Fruit fly (Drosophila melanogaster): Measurements from ENCODE around the gene ana1.

Gene ana1

dm6 chr3R:24574123-24574522, 43.7 kb downstream of the ana1 start (continued):
- no peak for TF ChIP-seq Hr38 (GFP tag; optimal IDR thresholded peaks at IDR 0.05)
- peak; percentile 4 for TF ChIP-seq Sox102F (GFP tag; optimal IDR thresholded peaks at IDR 0.05)
- peak; percentile 45 for TF ChIP-seq CG34406 (GFP tag; optimal IDR thresholded peaks at IDR 0.05)
- peak; percentile 55 for TF ChIP-seq CG8632 (GFP tag; optimal IDR thresholded peaks at IDR 0.05)
- no peak for TF ChIP-seq CG16779 (tag; optimal IDR thresholded peaks at IDR 0.05)
- TF ChIP-seq fd59A (GFP tag; optimal IDR thresholded peaks at IDR 0.05), result peak; percentile 4
- peak; percentile 33 for TF ChIP-seq CG3919 (GFP tag; optimal IDR thresholded peaks at IDR 0.05)
- TF ChIP-seq Blimp-1 (GFP tag; optimal IDR thresholded peaks at IDR 0.05), result no peak
- TF ChIP-seq eg (GFP tag; IDR thresholded peaks at IDR 0.05), result no peak
- TF ChIP-seq Ets21C (GFP tag; optimal IDR thresholded peaks at IDR 0.05), result no peak
- TF ChIP-seq CG6792 (GFP tag; optimal IDR thresholded peaks at IDR 0.05), result peak; percentile 22
- TF ChIP-seq vri (GFP tag; optimal IDR thresholded peaks at IDR 0.05), result no peak
- TF ChIP-seq fkh (GFP tag; optimal IDR thresholded peaks at IDR 0.05), result no peak
- peak; percentile 76 for TF ChIP-seq svp (GFP tag)
- no peak for TF ChIP-seq CG11294 (GFP tag; IDR thresholded peaks at IDR 0.05)
- peak; percentile 33 for TF ChIP-seq CG6808 (GFP tag; optimal IDR thresholded peaks at IDR 0.05)
- TF ChIP-seq Hr4 (GFP tag; optimal IDR thresholded peaks at IDR 0.05), result no peak
- TF ChIP-seq Eip93F (GFP tag; optimal IDR thresholded peaks at IDR 0.05), result no peak
- peak; percentile 20; the same call in 1 of the 2 replicates for TF ChIP-seq CG15336 (GFP tag; IDR thresholded peaks at IDR 0.05)
- no peak for TF ChIP-seq CG11902 (GFP tag; optimal IDR thresholded peaks at IDR 0.05)
- TF ChIP-seq CG7368 (GFP tag; optimal IDR thresholded peaks at IDR 0.05), result no peak

- no peak for TF ChIP-seq pdm3 (GFP tag; optimal IDR thresholded peaks at IDR 0.05)
- no peak for TF ChIP-seq CG32006 (GFP tag; optimal IDR thresholded peaks at IDR 0.05)
- no peak for TF ChIP-seq CG10631 (GFP tag; optimal IDR thresholded peaks at IDR 0.05)
- no peak for TF ChIP-seq CG6792 (GFP tag; optimal IDR thresholded peaks at IDR 0.05)
- no peak for TF ChIP-seq dac (GFP tag; optimal IDR thresholded peaks at IDR 0.05)
- no peak for TF ChIP-seq CG6854 (GFP tag; optimal IDR thresholded peaks at IDR 0.05)
- TF ChIP-seq Lpt (GFP tag; optimal IDR thresholded peaks at IDR 0.05), result no peak
- no peak for TF ChIP-seq Met (GFP tag; optimal IDR thresholded peaks at IDR 0.05)
- TF ChIP-seq Ets21C (GFP tag; optimal IDR thresholded peaks at IDR 0.05), result no peak
- TF ChIP-seq CG3919 (GFP tag; optimal IDR thresholded peaks at IDR 0.05), result no peak
- TF ChIP-seq CG6163 (GFP tag; IDR thresholded peaks at IDR 0.05), result no peak
- no peak for TF ChIP-seq CG11902 (GFP tag; optimal IDR thresholded peaks at IDR 0.05)
- no peak for TF ChIP-seq svp (GFP tag)
- no peak for TF ChIP-seq ss (GFP tag; optimal IDR thresholded peaks at IDR 0.05)
- no peak for TF ChIP-seq CG1621 (tag; optimal IDR thresholded peaks at IDR 0.05)
- TF ChIP-seq Hr38 (GFP tag; optimal IDR thresholded peaks at IDR 0.05), result no peak
- TF ChIP-seq Sox102F (GFP tag; optimal IDR thresholded peaks at IDR 0.05), result no peak
- no peak for TF ChIP-seq topi (GFP tag; optimal IDR thresholded peaks at IDR 0.05)
These were observed 44.7 kb downstream of the ana1 start for dm6 chr3R:24575109-24575508.

- TF ChIP-seq Met (GFP tag; optimal IDR thresholded peaks at IDR 0.05) (no peak), achi (GFP tag; optimal IDR thresholded peaks at IDR 0.05) (no peak), svp (GFP tag) (peak; percentile 57), acj6 (GFP tag; optimal IDR thresholded peaks at IDR 0.05) (no peak), Eip93F (GFP tag; optimal IDR thresholded peaks at IDR 0.05) (peak; percentile 46), vri (GFP tag; optimal IDR thresholded peaks at IDR 0.05) (peak; percentile 61)
These were observed 45.5 kb downstream of the ana1 start for dm6 chr3R:24575787-24576413.

- TF ChIP-seq Ets21C (GFP tag; optimal IDR thresholded peaks at IDR 0.05) (no peak), dac (GFP tag; optimal IDR thresholded peaks at IDR 0.05) (no peak), esn (GFP tag; optimal IDR thresholded peaks at IDR 0.05) (no peak), lz (GFP tag; optimal IDR thresholded peaks at IDR 0.05) (no peak), CG6276 (GFP tag; optimal IDR thresholded peaks at IDR 0.05) (no peak), Eip78C (GFP tag) (no peak), CG32006 (GFP tag; optimal IDR thresholded peaks at IDR 0.05) (no peak), CG3919 (GFP tag; optimal IDR thresholded peaks at IDR 0.05) (no peak), Met (GFP tag; optimal IDR thresholded peaks at IDR 0.05) (no peak), CG8319 (GFP tag; optimal IDR thresholded peaks at IDR 0.05) (no peak), salr (GFP tag; optimal IDR thresholded peaks at IDR 0.05) (no peak)
These were observed 47.0 kb downstream of the ana1 start for dm6 chr3R:24577355-24577754.
